Fruit fly (Drosophila melanogaster) whole organism, embryonic: ENCODE results near the gene Pgant7.

Experiments
- Awh ChIP-seq: fragments of 200-800 bp; sonication (Bioruptor generic); IDR thresholded peaks from 2 replicates; pipeline ENCODE4, ENCODE4 v1.3.6; 2022; ENCODE audit warnings: missing biosample characterization, missing genetic modification characterization
- Bgb ChIP-seq: fragments of 200-800 bp; sonication (Bioruptor generic); IDR thresholded peaks from 2 replicates; pipeline ENCODE4 v1.3.6; 2022; ENCODE audit warnings: missing biosample characterization, missing genetic modification characterization; ENCODE audit not compliant: partially characterized antibody
- CG11504 ChIP-seq: fragments of 200-800 bp; sonication (Bioruptor generic); optimal IDR thresholded peaks from 3 replicates; lab custom pipeline; 2019; ENCODE audit warnings: missing biosample characterization, mild to moderate bottlenecking, missing genetic modification characterization, moderate library complexity
- CG12236 ChIP-seq: fragments of 200-800 bp; sonication (Bioruptor generic); optimal IDR thresholded peaks from 2 replicates; lab custom pipeline; 2016; ENCODE audit warnings: missing biosample characterization, missing genetic modification characterization
- CG16815 ChIP-seq: fragments of 200-800 bp; sonication (Bioruptor generic); optimal IDR thresholded peaks from 3 replicates; lab custom pipeline; 2017; ENCODE audit warnings: missing biosample characterization, mild to moderate bottlenecking, missing genetic modification characterization
- CG1792 ChIP-seq: fragments of 200-800 bp; sonication (Bioruptor generic); optimal IDR thresholded peaks from 2 replicates; lab custom pipeline; 2016; ENCODE audit warnings: missing biosample characterization, missing genetic modification characterization
- CG18262 ChIP-seq: fragments of 200-800 bp; optimal IDR thresholded peaks from 3 replicates; lab custom pipeline; 2019; ENCODE audit warnings: missing biosample characterization, mild to moderate bottlenecking, missing genetic modification characterization, moderate library complexity
- CG1832 ChIP-seq: fragments of 200-800 bp; sonication (Bioruptor generic); optimal IDR thresholded peaks from 2 replicates; lab custom pipeline; 2017; ENCODE audit warnings: missing biosample characterization, mild to moderate bottlenecking, missing genetic modification characterization, inconsistent platforms
- CG18476 ChIP-seq: fragments of 200-800 bp; sonication (Bioruptor generic); optimal IDR thresholded peaks from 2 replicates; lab custom pipeline; 2016; ENCODE audit warnings: missing biosample characterization, mild to moderate bottlenecking, missing genetic modification characterization
- CG2129 ChIP-seq: fragments of 200-800 bp; sonication (Bioruptor generic); IDR thresholded peaks from 2 replicates; pipeline ENCODE4 v1.3.6; 2022; ENCODE audit warnings: missing biosample characterization, missing genetic modification characterization; ENCODE audit not compliant: partially characterized antibody
- CG2712 ChIP-seq: fragments of 200-800 bp; optimal IDR thresholded peaks from 3 replicates; lab custom pipeline; 2019; ENCODE audit warnings: missing biosample characterization, mild to moderate bottlenecking, missing genetic modification characterization, moderate library complexity
- CG3065 ChIP-seq: fragments of 200-800 bp; sonication (Bioruptor generic); optimal IDR thresholded peaks from 2 replicates; lab custom pipeline; 2016; ENCODE audit warnings: missing biosample characterization, missing genetic modification characterization
- CG33213 ChIP-seq: fragments of 200-800 bp; sonication (Bioruptor generic); optimal IDR thresholded peaks from 3 replicates; lab custom pipeline; 2016; ENCODE audit warnings: missing biosample characterization, missing genetic modification characterization
- CG6272 ChIP-seq: fragments of 200-800 bp; sonication (Bioruptor generic); IDR thresholded peaks from 2 replicates; pipeline ENCODE4 v1.3.6; 2022; ENCODE audit warnings: missing biosample characterization, missing genetic modification characterization
- CG7357 ChIP-seq: fragments of 200-800 bp; sonication (Bioruptor generic); IDR thresholded peaks from 3 replicates; pipeline ENCODE4 v1.3.6; 2022; ENCODE audit warnings: missing biosample characterization, missing genetic modification characterization
- CG7372 ChIP-seq: fragments of 200-800 bp; sonication (Bioruptor generic); IDR thresholded peaks from 2 replicates; pipeline ENCODE4 v1.3.6; 2022; ENCODE audit warnings: missing biosample characterization, missing genetic modification characterization
- CG7928 ChIP-seq: fragments of 200-800 bp; sonication (Bioruptor generic); optimal IDR thresholded peaks from 2 replicates; lab custom pipeline; 2017; ENCODE audit warnings: missing biosample characterization, mild to moderate bottlenecking, missing genetic modification characterization
- CG7987 ChIP-seq: fragments of 200-800 bp; sonication (Bioruptor generic); optimal IDR thresholded peaks from 2 replicates; lab custom pipeline; 2018; ENCODE audit warnings: missing biosample characterization, mild to moderate bottlenecking, missing genetic modification characterization, moderate library complexity
- CG8290 ChIP-seq, 3 experiments: fragments of 200-800 bp; sonication (Bioruptor generic); optimal IDR thresholded peaks; 2 replicates each; lab custom pipeline; 2016 to 2019; ENCODE audit warnings: missing biosample characterization in 3 of 3, missing genetic modification characterization in 3 of 3, mild to moderate bottlenecking in 2 of 3, moderate library complexity in 1 of 3
- D19B ChIP-seq: fragments of 200-800 bp; sonication (Bioruptor generic); optimal IDR thresholded peaks from 2 replicates; lab custom pipeline; 2017; ENCODE audit warnings: missing biosample characterization, mild to moderate bottlenecking, missing genetic modification characterization
- Dip2 ChIP-seq: fragments of 200-800 bp; sonication (Bioruptor generic); IDR thresholded peaks from 2 replicates; pipeline ENCODE4 v1.3.6; 2022; ENCODE audit warnings: missing biosample characterization, missing genetic modification characterization
- Drgx ChIP-seq: fragments of 200-800 bp; sonication (Bioruptor generic); IDR thresholded peaks from 2 replicates; pipeline ENCODE4 v1.3.6; 2022; ENCODE audit warnings: missing biosample characterization, missing genetic modification characterization
- E2f1 ChIP-seq: fragments of 200-800 bp; sonication (Bioruptor generic); IDR thresholded peaks from 2 replicates; pipeline ENCODE4 v1.3.6; 2022; ENCODE audit warnings: missing biosample characterization, missing genetic modification characterization
- Eip74EF ChIP-seq, 2 experiments: fragments of 200-800 bp in 1 of 2; fragments of >200 bp in 1 of 2; sonication (Bioruptor generic) in 1 of 2; optimal IDR thresholded peaks; 2 replicates each; lab custom pipeline; 2017 to 2019; ENCODE audit warnings: missing biosample characterization in 2 of 2, missing genetic modification characterization in 2 of 2, mild to moderate bottlenecking in 1 of 2, moderate library complexity in 1 of 2
- Hsf ChIP-seq: fragments of 200-800 bp; sonication (Bioruptor generic); optimal IDR thresholded peaks from 3 replicates; lab custom pipeline; 2016; ENCODE audit warnings: missing biosample characterization, missing genetic modification characterization
- MTF-1 ChIP-seq: fragments of 200-800 bp; sonication (Bioruptor generic); optimal IDR thresholded peaks from 2 replicates; lab custom pipeline; 2018; ENCODE audit warnings: missing biosample characterization, mild to moderate bottlenecking, missing genetic modification characterization, borderline replicate concordance
- Max ChIP-seq: fragments of 200-800 bp; sonication (Bioruptor generic); optimal IDR thresholded peaks from 2 replicates; lab custom pipeline; 2016; ENCODE audit warnings: missing biosample characterization, mild to moderate bottlenecking, missing genetic modification characterization
- Trl ChIP-seq, 3 experiments: fragments of >200 bp in 2 of 3; fragments of 200-800 bp in 1 of 3; sonication (Bioruptor generic) in 1 of 3; optimal IDR thresholded peaks; 2 replicates in 1 of 3; 3 replicates in 2 of 3; lab custom pipeline; 2016 to 2017; ENCODE audit warnings: missing biosample characterization in 1 of 3, missing genetic modification characterization in 1 of 3
- Xbp1 ChIP-seq: fragments of 200-800 bp; sonication (Bioruptor generic); optimal IDR thresholded peaks from 3 replicates; lab custom pipeline; 2016; ENCODE audit warnings: missing biosample characterization, mild to moderate bottlenecking, missing genetic modification characterization
- YL-1 ChIP-seq: fragments of 200-800 bp; sonication (Bioruptor generic); optimal IDR thresholded peaks from 3 replicates; lab custom pipeline; 2017; ENCODE audit warnings: missing biosample characterization, mild to moderate bottlenecking, missing genetic modification characterization
- ab ChIP-seq: fragments of 200-800 bp; sonication (Bioruptor generic); optimal IDR thresholded peaks from 2 replicates; lab custom pipeline; 2016; ENCODE audit warnings: missing biosample characterization, missing genetic modification characterization
- ap ChIP-seq: fragments of 200-800 bp; sonication (Bioruptor generic); IDR thresholded peaks from 2 replicates; pipeline ENCODE4 v1.3.6; 2022; ENCODE audit warnings: missing biosample characterization, missing genetic modification characterization
- bowl ChIP-seq: fragments of 200-800 bp; sonication (Bioruptor generic); IDR thresholded peaks from 2 replicates; pipeline ENCODE4 v1.3.6; 2022; ENCODE audit warnings: missing biosample characterization, missing genetic modification characterization
- br ChIP-seq: fragments of >200 bp; optimal IDR thresholded peaks from 2 replicates; lab custom pipeline; 2017
- btn ChIP-seq: fragments of 200-800 bp; sonication (Bioruptor generic); optimal IDR thresholded peaks from 2 replicates; lab custom pipeline; 2016; ENCODE audit warnings: missing biosample characterization, missing genetic modification characterization
- fd102C ChIP-seq: fragments of 200-800 bp; sonication (Bioruptor generic); optimal IDR thresholded peaks from 2 replicates; lab custom pipeline; 2018; ENCODE audit warnings: missing biosample characterization, mild to moderate bottlenecking, missing genetic modification characterization, moderate library complexity
- inv ChIP-seq: fragments of 200-800 bp; sonication (Bioruptor generic); IDR thresholded peaks from 2 replicates; pipeline ENCODE4 v1.3.6; 2022; ENCODE audit warnings: missing biosample characterization, missing genetic modification characterization; ENCODE audit not compliant: partially characterized antibody
- kni ChIP-seq: fragments of 200-800 bp; sonication (Bioruptor generic); optimal IDR thresholded peaks from 3 replicates; lab custom pipeline; 2017; ENCODE audit warnings: mild to moderate bottlenecking, missing biosample characterization, missing genetic modification reagents, missing genetic modification characterization
- lab ChIP-seq: fragments of 200-800 bp; sonication (Bioruptor generic); optimal IDR thresholded peaks from 3 replicates; lab custom pipeline; 2017; ENCODE audit warnings: missing biosample characterization, missing genetic modification characterization, mild to moderate bottlenecking, moderate library complexity, missing genetic modification reagents
- lov ChIP-seq, 2 experiments: fragments of 200-800 bp in 1 of 2; fragments of >200 bp in 1 of 2; sonication (Bioruptor generic) in 1 of 2; IDR thresholded peaks in 1 of 2; optimal IDR thresholded peaks in 1 of 2; 2 replicates in 1 of 2; 3 replicates in 1 of 2; pipeline versions ENCODE4 v1.3.6 to Lab custom; 2017 to 2022; ENCODE audit warnings: missing biosample characterization in 1 of 2, missing genetic modification characterization in 1 of 2
- nerfin-1 ChIP-seq: fragments of 200-800 bp; sonication (Bioruptor generic); optimal IDR thresholded peaks from 3 replicates; lab custom pipeline; 2019; ENCODE audit warnings: missing biosample characterization, mild to moderate bottlenecking, missing genetic modification characterization, moderate library complexity
- odd ChIP-seq: fragments of 200-800 bp; sonication (Bioruptor generic); optimal IDR thresholded peaks from 2 replicates; lab custom pipeline; 2017; ENCODE audit warnings: missing biosample characterization, mild to moderate bottlenecking, missing genetic modification characterization
- p53 ChIP-seq: fragments of 200-800 bp; sonication (Bioruptor generic); optimal IDR thresholded peaks from 2 replicates; lab custom pipeline; 2016; ENCODE audit warnings: missing biosample characterization, missing genetic modification characterization
- pzg ChIP-seq: fragments of 200-800 bp; sonication (Bioruptor generic); optimal IDR thresholded peaks from 3 replicates; lab custom pipeline; 2018; ENCODE audit warnings: missing biosample characterization, mild to moderate bottlenecking, missing genetic modification characterization, moderate library complexity
- shn ChIP-seq: fragments of 200-800 bp; sonication (Bioruptor generic); optimal IDR thresholded peaks from 3 replicates; lab custom pipeline; 2016; ENCODE audit warnings: missing biosample characterization, missing genetic modification characterization
- sqz ChIP-seq: fragments of 200-800 bp; sonication (Bioruptor generic); optimal IDR thresholded peaks from 3 replicates; lab custom pipeline; 2018; ENCODE audit warnings: missing biosample characterization, mild to moderate bottlenecking, missing genetic modification characterization
- tio ChIP-seq: fragments of 200-800 bp; sonication (Bioruptor generic); optimal IDR thresholded peaks from 2 replicates; lab custom pipeline; 2017; ENCODE audit warnings: missing biosample characterization, missing genetic modification characterization, inconsistent platforms
- unpg ChIP-seq: fragments of 200-800 bp; sonication (Bioruptor generic); optimal IDR thresholded peaks from 3 replicates; lab custom pipeline; 2018; ENCODE audit warnings: missing biosample characterization, mild to moderate bottlenecking, missing genetic modification characterization, moderate library complexity
- usp ChIP-seq: fragments of >200 bp; optimal IDR thresholded peaks from 2 replicates; lab custom pipeline; 2017; ENCODE audit warnings: missing biosample characterization, missing genetic modification characterization
- wor ChIP-seq: fragments of 200-800 bp; sonication (Bioruptor generic); IDR thresholded peaks from 2 replicates; pipeline ENCODE4 v1.3.6; 2022; ENCODE audit warnings: missing biosample characterization, missing genetic modification characterization

The Pgant7 gene

dm6 chrX:18499679-18500187 lies at the start of gene Pgant7, which contains the start of gene Xrcc2 (continued):
- TF ChIP-seq CG1832 (GFP tag; lab: Kevin White, UChicago) (no peak), D19B (GFP tag; lab: Kevin White, UChicago) (no peak), ap (GFP tag; lab: Robert Waterston, UW) (no peak), lov (optimal IDR thresholded peaks at IDR 0.05; lab: Kevin White, UChicago) (no peak), lov (GFP tag; IDR thresholded peaks at IDR 0.05; lab: Robert Waterston, UW) (no peak), unpg (no peak), sqz (GFP tag; lab: Kevin White, UChicago) (peak; percentile 26), CG2129 (GFP tag; lab: Robert Waterston, UW) (peak; percentile 34; the same call in 1 of the 2 replicates), tio (GFP tag; lab: Kevin White, UChicago) (no peak), CG7357 (GFP tag; lab: Robert Waterston, UW) (no peak), Drgx (GFP tag; lab: Robert Waterston, UW) (no peak), shn (no peak), MTF-1 (GFP tag; lab: Kevin White, UChicago) (no peak), wor (no peak), Dip2 (GFP tag; lab: Robert Waterston, UW) (no peak), CG7372 (GFP tag; lab: Robert Waterston, UW) (no peak), br (lab: Kevin White, UChicago) (no peak), CG33213 (GFP tag; lab: Kevin White, UChicago) (no peak), inv (peak; percentile 32; the same call in 1 of the 2 replicates), pzg (GFP tag; lab: Kevin White, UChicago) (peak; percentile 65), bowl (GFP tag; lab: Robert Waterston, UW) (no peak), CG7928 (GFP tag; lab: Kevin White, UChicago) (no peak), btn (GFP tag; lab: Kevin White, UChicago) (no peak), Eip74EF (GFP tag; optimal IDR thresholded peaks at IDR 0.05; lab: Kevin White, UChicago) (no peak), CG7987 (GFP tag; lab: Kevin White, UChicago) (no peak), CG18262 (tag; lab: Kevin White, UChicago) (no peak), fd102C (no peak), Bgb (GFP tag; lab: Robert Waterston, UW) (peak; percentile 70), CG1792 (GFP tag; lab: Kevin White, UChicago) (no peak), CG11504 (peak; percentile 73), CG16815 (GFP tag; lab: Kevin White, UChicago) (no peak), p53 (GFP tag; lab: Kevin White, UChicago) (no peak), YL-1 (GFP tag; lab: Kevin White, UChicago) (peak; percentile 74), kni (GFP tag; lab: Kevin White, UChicago) (no peak), Hsf (GFP tag; lab: Kevin White, UChicago) (no peak), CG2712 (no peak), Trl (optimal IDR thresholded peaks at IDR 0.05; lab: Kevin White, UChicago) (no peak), Trl (GFP tag; optimal IDR thresholded peaks at IDR 0.05; lab: Kevin White, UChicago) (no peak), Awh (GFP tag; lab: Robert Waterston, UW) (no peak), nerfin-1 (no peak), CG3065 (GFP tag; lab: Kevin White, UChicago) (no peak), CG18476 (no peak), CG8290 (GFP tag; optimal IDR thresholded peaks at IDR 0.05; lab: Kevin White, UChicago) (no peak), CG8290 (tag; optimal IDR thresholded peaks at IDR 0.05; lab: Kevin White, UChicago) (no peak), odd (no peak), Xbp1 (GFP tag; lab: Kevin White, UChicago) (no peak), E2f1 (GFP tag; lab: Robert Waterston, UW) (no peak), lab (no peak), CG12236 (GFP tag; lab: Kevin White, UChicago) (no peak), usp (GFP tag; lab: Kevin White, UChicago) (no peak), Max (no peak), ab (GFP tag; lab: Kevin White, UChicago) (no peak), CG6272 (GFP tag; lab: Robert Waterston, UW) (no peak)
